Worm (Caenorhabditis elegans): ENCODE results near the gene csa-1.

The csa-1 gene

ce11 chrII:9319058-9319915 is at the start of gene csa-1, which contains the start of gene wdfy-2:
TSS of gene csa-1 (minus strand) at chrII:9319726.
TSS of gene wdfy-2 (plus strand) at chrII:9319865.
- TF ChIP-seq sptf-1 (tag; optimal IDR thresholded peaks at IDR 0.05) (no peak), elt-1 (tag; optimal IDR thresholded peaks at IDR 0.05; ENCODE audit: borderline replicate concordance, insufficient read depth) (no peak), zip-8 (tag; optimal IDR thresholded peaks at IDR 0.05) (no peak), unc-120 (tag; optimal IDR thresholded peaks at IDR 0.05; ENCODE audit: poor library complexity, severe bottlenecking) (no peak)

DNA sequence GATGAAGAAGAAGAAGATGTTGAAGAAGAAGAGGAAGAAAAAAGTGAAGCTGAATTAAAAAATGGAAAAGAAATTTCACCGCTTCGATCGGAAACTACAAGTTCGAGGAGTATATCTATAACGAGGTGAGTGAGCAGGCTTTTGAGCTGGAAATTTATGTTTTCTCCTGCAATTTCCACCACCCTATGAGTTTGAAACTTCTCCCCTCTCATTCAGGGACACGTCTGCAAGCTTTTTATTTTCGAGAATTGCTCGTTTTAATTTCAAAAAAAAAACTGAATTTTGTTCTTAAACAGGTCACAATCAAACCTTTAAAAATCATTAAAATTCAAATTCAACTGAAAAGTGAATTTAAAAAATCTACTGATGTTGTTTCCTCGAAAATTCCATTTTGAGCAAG is 42.7 kb upstream of the csa-1 start:
- TF ChIP-seq ham-2 (GFP tag; optimal IDR thresholded peaks at IDR 0.05) (no peak), ztf-11 (tag; optimal IDR thresholded peaks at IDR 0.05) (no peak), elt-3 (tag; optimal IDR thresholded peaks at IDR 0.05) (no peak), nhr-2 (tag; optimal IDR thresholded peaks at IDR 0.05) (no peak)

ce11 chrII:9358230-9358629 is 38.7 kb upstream of the csa-1 start, which contains the start of gene mel-11:
TSS of gene mel-11 (plus strand) at chrII:9358530.
- TF ChIP-seq M03D4.4 (tag; optimal IDR thresholded peaks at IDR 0.05) (no peak), unc-39 (tag; optimal IDR thresholded peaks at IDR 0.05) (no peak), ham-2 (GFP tag; optimal IDR thresholded peaks at IDR 0.05) (no peak), drap-1 (GFP tag; optimal IDR thresholded peaks at IDR 0.05) (no peak), snpc-4 (tag; optimal IDR thresholded peaks at IDR 0.05) (no peak), nhr-12 (tag; optimal IDR thresholded peaks at IDR 0.05) (no peak), flh-1 (GFP tag; optimal IDR thresholded peaks at IDR 0.05) (no peak), lin-13 (tag; optimal IDR thresholded peaks at IDR 0.05) (no peak), mls-2 (tag; optimal IDR thresholded peaks at IDR 0.05) (no peak), lsy-2 (tag; optimal IDR thresholded peaks at IDR 0.05) (no peak), zip-8 (tag; optimal IDR thresholded peaks at IDR 0.05) (no peak), elt-3 (tag; optimal IDR thresholded peaks at IDR 0.05) (no peak), lin-32 (GFP tag; optimal IDR thresholded peaks at IDR 0.05) (no peak), nhr-2 (tag; optimal IDR thresholded peaks at IDR 0.05) (no peak), mep-1 (tag; optimal IDR thresholded peaks at IDR 0.05) (no peak), bed-3 (GFP tag; optimal IDR thresholded peaks at IDR 0.05) (no peak), mab-5 (tag; optimal IDR thresholded peaks at IDR 0.05) (no peak), ceh-39 (tag; optimal IDR thresholded peaks at IDR 0.05) (no peak), hlh-1 (tag; optimal IDR thresholded peaks at IDR 0.05) (no peak), sem-2 (GFP tag; optimal IDR thresholded peaks at IDR 0.05) (no peak)

- TF ChIP-seq elt-3 (tag; optimal IDR thresholded peaks at IDR 0.05) (no peak), unc-62 (GFP tag; optimal IDR thresholded peaks at IDR 0.05) (peak; percentile 53), nhr-237 (tag; optimal IDR thresholded peaks at IDR 0.05) (peak; percentile 7), nhr-76 (tag; optimal IDR thresholded peaks at IDR 0.05) (no peak), snpc-4 (tag; optimal IDR thresholded peaks at IDR 0.05) (no peak), elt-1 (tag; optimal IDR thresholded peaks at IDR 0.05; ENCODE audit: borderline replicate concordance, insufficient read depth) (no peak), ceh-43 (GFP tag; optimal IDR thresholded peaks at IDR 0.05) (no peak), flh-1 (GFP tag; optimal IDR thresholded peaks at IDR 0.05) (no peak), ztf-11 (tag; optimal IDR thresholded peaks at IDR 0.05) (peak; percentile 59), tbx-8 (GFP tag; optimal IDR thresholded peaks at IDR 0.05) (no peak), sptf-1 (tag; optimal IDR thresholded peaks at IDR 0.05) (peak; percentile 33), pha-4 (tag; optimal IDR thresholded peaks at IDR 0.05) (peak; percentile 82), lsy-2 (tag; optimal IDR thresholded peaks at IDR 0.05) (peak; percentile 11), mab-5 (tag; optimal IDR thresholded peaks at IDR 0.05) (no peak), bed-3 (GFP tag; optimal IDR thresholded peaks at IDR 0.05) (no peak), blmp-1 (tag; optimal IDR thresholded peaks at IDR 0.05) (no peak), mep-1 (tag; optimal IDR thresholded peaks at IDR 0.05) (peak; percentile 9), ceh-83 (GFP tag; optimal IDR thresholded peaks at IDR 0.05) (no peak), lin-32 (GFP tag; optimal IDR thresholded peaks at IDR 0.05) (no peak), M03D4.4 (tag; optimal IDR thresholded peaks at IDR 0.05) (peak; percentile 1), unc-120 (tag; optimal IDR thresholded peaks at IDR 0.05; ENCODE audit: poor library complexity, severe bottlenecking) (peak; percentile 16), nhr-2 (tag; optimal IDR thresholded peaks at IDR 0.05) (no peak), lin-13 (tag; optimal IDR thresholded peaks at IDR 0.05) (peak; percentile 43), sem-2 (GFP tag; optimal IDR thresholded peaks at IDR 0.05) (no peak), unc-39 (tag; optimal IDR thresholded peaks at IDR 0.05) (no peak), zip-8 (tag; optimal IDR thresholded peaks at IDR 0.05) (no peak), hlh-1 (tag; optimal IDR thresholded peaks at IDR 0.05) (peak; percentile 83), ceh-39 (tag; optimal IDR thresholded peaks at IDR 0.05) (no peak), ham-2 (GFP tag; optimal IDR thresholded peaks at IDR 0.05) (peak; percentile 79), drap-1 (GFP tag; optimal IDR thresholded peaks at IDR 0.05) (no peak), nhr-12 (tag; optimal IDR thresholded peaks at IDR 0.05) (no peak), cnd-1 (tag; optimal IDR thresholded peaks at IDR 0.05) (peak; percentile 26), nhr-28 (tag; optimal IDR thresholded peaks at IDR 0.05) (no peak), mls-2 (tag; optimal IDR thresholded peaks at IDR 0.05) (peak; percentile 54), ces-1 (GFP tag; optimal IDR thresholded peaks at IDR 0.05) (peak; percentile 57)
These were observed 37.2 kb upstream of the csa-1 start for ce11 chrII:9356723-9357122.
